Fruit fly (Drosophila melanogaster): ENCODE measurements around the gene CG18814.

dm6 chr3L:16321172-16321571 lies 48.5 kb upstream of the CG18814 start, which contains the start of gene CG42718:
- TF ChIP-seq CTCF (optimal IDR thresholded peaks at IDR 0.05) (no peak), CG8478 (optimal IDR thresholded peaks at IDR 0.05) (no peak)
